Worm (Caenorhabditis elegans): ENCODE measurements around the gene C09G5.14.
A peak's percentile ranks its signal among the peaks of the same experiment; 100 is the strongest.

C09G5.14 gene

ce11 chrII:10714262-10714933, 8.6 kb downstream of the C09G5.14 start, which contains the start of the genes dph-2 and C09G5.7:
TSS of gene dph-2 (minus strand) at chrII:10714297.
TSS of gene C09G5.7 (plus strand) at chrII:10714883.
- TF ChIP-seq C34F6.9 (tag; optimal IDR thresholded peaks at IDR 0.05) (peak; percentile 40), lin-13 (GFP tag; optimal IDR thresholded peaks at IDR 0.05) (no peak), ama-1 (optimal IDR thresholded peaks at IDR 0.05) (no peak), lin-39 (tag; optimal IDR thresholded peaks at IDR 0.05) (no peak), elt-3 (tag; optimal IDR thresholded peaks at IDR 0.05) (no peak), gmeb-1 (tag; optimal IDR thresholded peaks at IDR 0.05) (peak; percentile 88), nhr-25 (tag; optimal IDR thresholded peaks at IDR 0.05) (no peak), aly-2 (tag; optimal IDR thresholded peaks at IDR 0.05) (no peak), lsy-2 (tag; optimal IDR thresholded peaks at IDR 0.05) (no peak), elt-1 (tag; optimal IDR thresholded peaks at IDR 0.05) (no peak), mdl-1 (tag; optimal IDR thresholded peaks at IDR 0.05) (no peak)

ce11 chrII:10708660-10709059, 14.3 kb downstream of the C09G5.14 start, which contains the start of gene bli-1:
TSS of gene bli-1 (plus strand) at chrII:10708960.
- TF ChIP-seq nhr-12 (tag; optimal IDR thresholded peaks at IDR 0.05) (no peak), nhr-10 (tag; optimal IDR thresholded peaks at IDR 0.05) (no peak)

- no peak for TF ChIP-seq elt-3 (tag; optimal IDR thresholded peaks at IDR 0.05)
- no peak for TF ChIP-seq ztf-1 (GFP tag; conservative IDR thresholded peaks at IDR 0.05)
- no peak for TF ChIP-seq R02D3.7 (tag; optimal IDR thresholded peaks at IDR 0.05)
- no peak for TF ChIP-seq nhr-11 (tag; optimal IDR thresholded peaks at IDR 0.05)
- TF ChIP-seq mab-5 (tag; optimal IDR thresholded peaks at IDR 0.05): no peak
- no peak for TF ChIP-seq unc-62 (GFP tag; optimal IDR thresholded peaks at IDR 0.05)
- no peak for TF ChIP-seq nhr-129 (tag; optimal IDR thresholded peaks at IDR 0.05)
- no peak for TF ChIP-seq ZK546.5 (tag; optimal IDR thresholded peaks at IDR 0.05)
- TF ChIP-seq ztf-11 (tag; optimal IDR thresholded peaks at IDR 0.05): no peak
- no peak for TF ChIP-seq zag-1 (tag; optimal IDR thresholded peaks at IDR 0.05)
Observed at ce11 chrII:10707439-10708096, 15.4 kb downstream of the C09G5.14 start.

ce11 chrII:10706901-10707300, 16.1 kb downstream of the C09G5.14 start, which contains the start of gene col-80:
TSS of gene col-80 (plus strand) at chrII:10707201.
- no peak for TF ChIP-seq aly-2 (tag; optimal IDR thresholded peaks at IDR 0.05)

- TF ChIP-seq nhr-25 (tag; optimal IDR thresholded peaks at IDR 0.05): peak; percentile 75
- peak; percentile 94 for TF ChIP-seq blmp-1 (tag; optimal IDR thresholded peaks at IDR 0.05; ENCODE audit: insufficient read depth)
- no peak for TF ChIP-seq nhr-10 (tag; optimal IDR thresholded peaks at IDR 0.05)
Observed at ce11 chrII:10706038-10706437, 16.9 kb downstream of the C09G5.14 start.

- TF ChIP-seq lin-11 (tag; optimal IDR thresholded peaks at IDR 0.05) (no peak), elt-1 (tag; optimal IDR thresholded peaks at IDR 0.05) (no peak), nhr-10 (tag; optimal IDR thresholded peaks at IDR 0.05) (no peak), nhr-129 (tag; optimal IDR thresholded peaks at IDR 0.05) (no peak), F13H6.1 (tag; optimal IDR thresholded peaks at IDR 0.05) (no peak), snpc-4 (tag; optimal IDR thresholded peaks at IDR 0.05) (no peak)
Observed at ce11 chrII:10705347-10705996, 17.5 kb downstream of the C09G5.14 start.

- TF ChIP-seq lin-13 (GFP tag; optimal IDR thresholded peaks at IDR 0.05) (no peak), mdl-1 (tag; optimal IDR thresholded peaks at IDR 0.05) (no peak), lin-39 (tag; optimal IDR thresholded peaks at IDR 0.05) (no peak), elt-3 (tag; optimal IDR thresholded peaks at IDR 0.05) (no peak), nhr-129 (tag; optimal IDR thresholded peaks at IDR 0.05) (no peak), C34F6.9 (tag; optimal IDR thresholded peaks at IDR 0.05) (no peak), ztf-11 (tag; optimal IDR thresholded peaks at IDR 0.05) (no peak), ztf-1 (GFP tag; conservative IDR thresholded peaks at IDR 0.05) (no peak), nhr-25 (tag; optimal IDR thresholded peaks at IDR 0.05) (peak; percentile 48), Y55F3AM.14 (GFP tag; optimal IDR thresholded peaks at IDR 0.05) (no peak), ama-1 (optimal IDR thresholded peaks at IDR 0.05) (peak; percentile 41), nhr-6 (tag; optimal IDR thresholded peaks at IDR 0.05) (no peak), nhr-21 (tag; optimal IDR thresholded peaks at IDR 0.05) (no peak), blmp-1 (tag; optimal IDR thresholded peaks at IDR 0.05; ENCODE audit: insufficient read depth) (peak; percentile 51), alr-1 (tag; optimal IDR thresholded peaks at IDR 0.05) (no peak), sma-9 (GFP tag; optimal IDR thresholded peaks at IDR 0.05) (no peak), sma-9 (tag; optimal IDR thresholded peaks at IDR 0.05) (no peak)
Observed at ce11 chrII:10704575-10705170, 18.3 kb downstream of the C09G5.14 start, which contains the start of gene col-39. TSS of gene col-39 (plus strand) at chrII:10704916.

Data from whole organism, L2 larva.